Fruit fly (Drosophila melanogaster): Measurements from ENCODE around the gene CG14990.

CG14990 gene

DNA sequence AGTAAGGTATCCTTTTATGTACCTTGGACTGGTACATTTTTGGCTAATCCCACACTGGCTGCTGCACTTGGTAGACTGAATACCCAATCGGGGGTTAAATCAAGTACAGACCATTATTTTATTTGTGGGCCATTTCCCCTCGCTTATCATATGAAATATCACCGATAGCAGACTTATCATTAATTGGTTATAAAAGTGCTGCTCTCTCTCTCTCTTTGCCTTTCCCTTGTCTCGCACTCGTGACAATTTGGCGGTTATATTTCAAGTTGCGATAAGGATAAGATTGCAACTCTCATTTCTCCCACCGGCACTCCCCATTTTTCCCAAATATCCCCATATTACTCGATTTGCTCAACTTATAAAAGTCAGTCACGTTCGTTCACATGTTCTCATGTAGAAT is 22.7 kb downstream of the CG14990 start (continued):
- peak in 1 of 2 experiments; percentile 7 for TF ChIP-seq Trl (optimal IDR thresholded peaks at IDR 0.05)
- no peak for TF ChIP-seq Trl (GFP tag; optimal IDR thresholded peaks at IDR 0.05)

dm6 chr3L:4116490-4117367 is 23.7 kb downstream of the CG14990 start:
- TF ChIP-seq gce (GFP tag; IDR thresholded peaks at IDR 0.05) = 0 out of 3 replicates have a peak, but pooled peaks have one; percentile 13
- TF ChIP-seq Med (GFP tag) = peak; percentile 31
- TF ChIP-seq sens (GFP tag) = peak; percentile 28
- 0 out of 3 replicates have a peak, but pooled peaks have one; percentile 34 for TF ChIP-seq mld (GFP tag; IDR thresholded peaks at IDR 0.05; ENCODE audit: partially characterized antibody)
- TF ChIP-seq Drgx (GFP tag; IDR thresholded peaks at IDR 0.05) = peak; percentile 37; the same call in 1 of the 2 replicates
- TF ChIP-seq Optix (GFP tag; IDR thresholded peaks at IDR 0.05) = no peak
- TF ChIP-seq CG2875 (GFP tag; optimal IDR thresholded peaks at IDR 0.05) = peak; percentile 22
- TF ChIP-seq CG15601 (tag; optimal IDR thresholded peaks at IDR 0.05) = peak; percentile 16
- peak; percentile 3 for TF ChIP-seq CG2202 (tag; optimal IDR thresholded peaks at IDR 0.05)
- peak in 1 of 2 experiments; percentile 3 for TF ChIP-seq Hr51 (GFP tag; optimal IDR thresholded peaks at IDR 0.05)
- peak; percentile 13 for TF ChIP-seq CG2678 (tag; optimal IDR thresholded peaks at IDR 0.05)
- TF ChIP-seq BtbVII (GFP tag; optimal IDR thresholded peaks at IDR 0.05) = no peak
- TF ChIP-seq Fer3 (tag; optimal IDR thresholded peaks at IDR 0.05) = peak; percentile 10
- no peak for TF ChIP-seq CG4404 (GFP tag; IDR thresholded peaks at IDR 0.05)
- no peak for TF ChIP-seq unpg (GFP tag; optimal IDR thresholded peaks at IDR 0.05)
- peak; percentile 16 for TF ChIP-seq PHDP (tag; optimal IDR thresholded peaks at IDR 0.05)
- TF ChIP-seq CG12942 (GFP tag; optimal IDR thresholded peaks at IDR 0.05) = no peak
- TF ChIP-seq CG12659 (GFP tag; optimal IDR thresholded peaks at IDR 0.05) = no peak
- peak; percentile 13 for TF ChIP-seq lab (GFP tag; optimal IDR thresholded peaks at IDR 0.05)
- peak; percentile 33 for TF ChIP-seq exex (tag; optimal IDR thresholded peaks at IDR 0.05)
- TF ChIP-seq CG32532 (GFP tag; IDR thresholded peaks at IDR 0.05) = peak; percentile 9; the same call in 1 of the 2 replicates
- no peak for TF ChIP-seq Mad (GFP tag; optimal IDR thresholded peaks at IDR 0.05)
- peak; percentile 12 for TF ChIP-seq CG34376 (GFP tag; optimal IDR thresholded peaks at IDR 0.05)
- peak; percentile 18 for TF ChIP-seq CG2120 (GFP tag; optimal IDR thresholded peaks at IDR 0.05)
- peak; percentile 49 for TF ChIP-seq grn (GFP tag; optimal IDR thresholded peaks at IDR 0.05)
- TF ChIP-seq ci (GFP tag; IDR thresholded peaks at IDR 0.05) = peak; percentile 55; the same call in 2 of the 3 replicates

- TF ChIP-seq Bteb2 (GFP tag; optimal IDR thresholded peaks at IDR 0.05) (no peak), CG10959 (GFP tag; IDR thresholded peaks at IDR 0.05) (no peak), CG11456 (GFP tag; IDR thresholded peaks at IDR 0.05) (no peak), chinmo (GFP tag; IDR thresholded peaks at IDR 0.05; ENCODE audit: partially characterized antibody) (0 out of 4 replicates have a peak, but pooled peaks have one; percentile 59), abd-A (tag; optimal IDR thresholded peaks at IDR 0.05) (peak; percentile 16), hkb (optimal IDR thresholded peaks at IDR 0.05) (no peak), hkb (GFP tag; IDR thresholded peaks at IDR 0.05) (no peak), CG4854 (GFP tag; optimal IDR thresholded peaks at IDR 0.05) (no peak), CG13894 (tag; optimal IDR thresholded peaks at IDR 0.05) (peak; percentile 74), CG14014 (GFP tag; IDR thresholded peaks at IDR 0.05) (no peak), sd (tag; optimal IDR thresholded peaks at IDR 0.05) (peak; percentile 23)
These were observed 24.5 kb downstream of the CG14990 start for dm6 chr3L:4117493-4117892.

All from whole organism, embryonic.